Worm (Caenorhabditis elegans) whole organism, L1 larva: ENCODE measurements around the gene arle-14.

Source experiments
- C16A3.4 ChIP-seq: fragments of 150-350 bp; optimal IDR thresholded peaks from 2 replicates; lab custom pipeline; 2014; ENCODE audit warnings: missing biosample characterization, missing genetic modification characterization
- aha-1 ChIP-seq: fragments of 150-350 bp; optimal IDR thresholded peaks from 2 replicates; lab custom pipeline; 2014; ENCODE audit warnings: missing biosample characterization, missing genetic modification characterization
- aly-2 ChIP-seq: fragments of 150-350 bp; optimal IDR thresholded peaks from 2 replicates; lab custom pipeline; 2014; ENCODE audit warnings: missing biosample characterization, missing genetic modification characterization
- ama-1 ChIP-seq: fragments of 150-350 bp; optimal IDR thresholded peaks from 2 replicates; lab custom pipeline; 2014
- blmp-1 ChIP-seq: fragments of 150-350 bp; optimal IDR thresholded peaks from 2 replicates; lab custom pipeline; 2014; ENCODE audit warnings: missing biosample characterization, missing genetic modification characterization
- ceh-8 ChIP-seq: fragments of 200-800 bp; sonication (Bioruptor generic); optimal IDR thresholded peaks from 2 replicates; lab custom pipeline; 2018; ENCODE audit warnings: mild to moderate bottlenecking, missing genetic modification characterization, moderate library complexity, missing compliant biosample characterization
- ceh-82 ChIP-seq, 3 experiments: fragments of 150-350 bp in 1 of 3; sonication (generic microtip) in 2 of 3; optimal IDR thresholded peaks; 2 replicates each; lab custom pipeline; 2014 to 2017; ENCODE audit warnings: missing biosample characterization in 3 of 3, missing genetic modification characterization in 3 of 3
- ceh-88 ChIP-seq: fragments of 200-800 bp; sonication (Bioruptor generic); IDR thresholded peaks from 2 replicates; pipeline ENCODE4 v1.3.6; 2022; ENCODE audit warnings: missing genetic modification characterization, missing compliant biosample characterization
- dpl-1 ChIP-seq, 3 experiments: fragments of 150-350 bp in 2 of 3; sonication (generic microtip) in 1 of 3; optimal IDR thresholded peaks; 2 replicates each; lab custom pipeline; 2014 to 2017; ENCODE audit warnings: missing biosample characterization in 3 of 3, missing genetic modification characterization in 3 of 3, missing genetic modification reagents in 3 of 3
- efl-1 ChIP-seq, 4 experiments: fragments of 150-350 bp; optimal IDR thresholded peaks in 3 of 4; peaks in 1 of 4; 1 replicate in 1 of 4; 2 replicates in 3 of 4; lab custom pipeline; 2014; ENCODE audit warnings: missing biosample characterization in 2 of 4, missing genetic modification characterization in 2 of 4, missing genetic modification reagents in 2 of 4
- egl-13 ChIP-seq: sonication (generic microtip); optimal IDR thresholded peaks from 2 replicates; lab custom pipeline; 2016; ENCODE audit warnings: missing genotype, missing genetic modification reagents, missing genetic modification characterization, missing compliant biosample characterization
- egl-27 ChIP-seq, 2 experiments: fragments of 150-350 bp in 1 of 2; sonication (generic microtip); optimal IDR thresholded peaks; 3 replicates each; lab custom pipeline; 2017 to 2018; ENCODE audit warnings: missing biosample characterization in 2 of 2, missing genetic modification characterization in 2 of 2, missing genetic modification reagents in 2 of 2
- elt-3 ChIP-seq, 6 experiments: fragments of 150-350 bp in 1 of 6; sonication (generic microtip); optimal IDR thresholded peaks; 2 replicates each; lab custom pipeline; 2017 to 2018; ENCODE audit warnings: missing biosample characterization in 6 of 6, missing genetic modification characterization in 6 of 6, inconsistent platforms in 1 of 6
- fkh-10 ChIP-seq: sonication (generic microtip); optimal IDR thresholded peaks from 2 replicates; lab custom pipeline; 2017; ENCODE audit warnings: missing biosample characterization, missing genetic modification reagents, missing genetic modification characterization
- fkh-4 ChIP-seq: sonication (generic microtip); optimal IDR thresholded peaks from 2 replicates; lab custom pipeline; 2016; ENCODE audit warnings: missing compliant biosample characterization, missing genetic modification characterization, borderline replicate concordance
- fkh-8 ChIP-seq: sonication (generic microtip); optimal IDR thresholded peaks from 2 replicates; lab custom pipeline; 2016; ENCODE audit warnings: mild to moderate bottlenecking, missing genetic modification characterization, missing compliant biosample characterization
- hlh-4 ChIP-seq: sonication (generic microtip); optimal IDR thresholded peaks from 2 replicates; lab custom pipeline; 2016; ENCODE audit warnings: mild to moderate bottlenecking, missing genetic modification characterization, missing compliant biosample characterization
- isw-1 ChIP-seq: fragments of 200-800 bp; sonication (Bioruptor generic); IDR thresholded peaks from 2 replicates; pipeline ENCODE4 v1.3.6; 2022; ENCODE audit warnings: missing genetic modification characterization, missing compliant biosample characterization
- lin-15B ChIP-seq: fragments of 150-350 bp; sonication (generic microtip); optimal IDR thresholded peaks from 3 replicates; lab custom pipeline; 2014; ENCODE audit warnings: missing biosample characterization, missing genetic modification characterization
- lin-35 ChIP-seq, 2 experiments: fragments of 150-350 bp; optimal IDR thresholded peaks; 2 replicates each; lab custom pipeline; 2014; ENCODE audit warnings: missing biosample characterization in 2 of 2, missing genetic modification characterization in 2 of 2, missing genetic modification reagents in 2 of 2
- lsy-2 ChIP-seq, 2 experiments: fragments of 150-350 bp; optimal IDR thresholded peaks; 2 replicates each; lab custom pipeline; 2014; ENCODE audit warnings: missing biosample characterization in 2 of 2, missing genetic modification characterization in 2 of 2
- mab-9 ChIP-seq: fragments of 200-800 bp; sonication (Bioruptor generic); IDR thresholded peaks from 2 replicates; pipeline ENCODE4 v1.3.6; 2022; ENCODE audit warnings: missing genetic modification reagents, missing genetic modification characterization, missing compliant biosample characterization
- mdl-1 ChIP-seq, 2 experiments: fragments of 150-350 bp; optimal IDR thresholded peaks; 2 replicates each; lab custom pipeline; 2014 to 2017; ENCODE audit warnings: missing biosample characterization in 2 of 2, missing genetic modification characterization in 2 of 2, inconsistent platforms in 1 of 2
- mep-1 ChIP-seq: fragments of 150-350 bp; optimal IDR thresholded peaks from 2 replicates; lab custom pipeline; 2014; ENCODE audit warnings: missing biosample characterization, missing genetic modification characterization
- nhr-20 ChIP-seq: sonication (generic microtip); optimal IDR thresholded peaks from 2 replicates; lab custom pipeline; 2016; ENCODE audit warnings: mild to moderate bottlenecking, missing genetic modification characterization, missing compliant biosample characterization
- nhr-71 ChIP-seq: sonication (generic microtip); optimal IDR thresholded peaks from 2 replicates; lab custom pipeline; 2016; ENCODE audit warnings: mild to moderate bottlenecking, missing genetic modification characterization, moderate library complexity, missing compliant biosample characterization
- nhr-85 ChIP-seq: sonication (generic microtip); peaks from one replicate; lab custom pipeline; 2016; ENCODE audit warnings: missing genetic modification characterization, inconsistent platforms, missing compliant biosample characterization
- rnt-1 ChIP-seq: sonication (generic microtip); optimal IDR thresholded peaks from 2 replicates; lab custom pipeline; 2016; ENCODE audit warnings: mild to moderate bottlenecking, missing genetic modification characterization, moderate library complexity, missing compliant biosample characterization
- snpc-4 ChIP-seq: fragments of 150-350 bp; optimal IDR thresholded peaks from 2 replicates; lab custom pipeline; 2014; ENCODE audit warnings: missing biosample characterization, missing genetic modification characterization
- snu-23 ChIP-seq: sonication (generic microtip); optimal IDR thresholded peaks from 2 replicates; lab custom pipeline; 2016; ENCODE audit warnings: missing genetic modification characterization, missing compliant biosample characterization
- sox-4 ChIP-seq: sonication (generic microtip); optimal IDR thresholded peaks from 2 replicates; lab custom pipeline; 2016; ENCODE audit warnings: missing genetic modification characterization, missing compliant biosample characterization
- sup-37 ChIP-seq: fragments of 200-800 bp; sonication (Bioruptor generic); optimal IDR thresholded peaks from 2 replicates; lab custom pipeline; 2018; ENCODE audit warnings: mild to moderate bottlenecking, missing genetic modification characterization, missing compliant biosample characterization
- tbx-2 ChIP-seq: sonication (generic microtip); optimal IDR thresholded peaks from 2 replicates; lab custom pipeline; 2016; ENCODE audit warnings: missing genetic modification characterization, missing compliant biosample characterization
- tlp-1 ChIP-seq: fragments of 150-350 bp; optimal IDR thresholded peaks from 2 replicates; lab custom pipeline; 2014; ENCODE audit warnings: missing biosample characterization, missing genetic modification characterization
- vab-15 ChIP-seq: sonication (generic microtip); optimal IDR thresholded peaks from 2 replicates; lab custom pipeline; 2017; ENCODE audit warnings: missing genotype, mild to moderate bottlenecking, missing genetic modification characterization, missing compliant biosample characterization
- xbp-1 ChIP-seq: sonication (generic microtip); optimal IDR thresholded peaks from 2 replicates; lab custom pipeline; 2016; ENCODE audit warnings: missing genetic modification characterization, missing compliant biosample characterization
- zag-1 ChIP-seq: fragments of 150-350 bp; optimal IDR thresholded peaks from 2 replicates; lab custom pipeline; 2014; ENCODE audit warnings: missing biosample characterization, missing genetic modification characterization
- zip-4 ChIP-seq: fragments of 200-800 bp; sonication (Bioruptor generic); optimal IDR thresholded peaks from 2 replicates; lab custom pipeline; 2018; ENCODE audit warnings: mild to moderate bottlenecking, missing genetic modification characterization, moderate library complexity, missing compliant biosample characterization
- ztf-4 ChIP-seq: fragments of 150-350 bp; optimal IDR thresholded peaks from 2 replicates; lab custom pipeline; 2014; ENCODE audit warnings: missing biosample characterization, missing genetic modification characterization

Gene arle-14

ce11 chrIII:5697266-5697665 lies 4.6 kb downstream of the arle-14 start, which contains the start of gene B0336.7:
B0336.7 (minus strand) TSS chrIII:5697366.
- TF ChIP-seq sox-4 (tag; lab: Kevin White, UChicago) (no peak), egl-13 (tag; lab: Kevin White, UChicago) (no peak), ztf-4 (tag; lab: Kevin White, UChicago) (no peak), mab-9 (GFP tag; lab: Robert Waterston, UW) (no peak), fkh-4 (tag; lab: Kevin White, UChicago) (no peak), vab-15 (tag; lab: Kevin White, UChicago) (no peak), tbx-2 (no peak), ceh-88 (GFP tag; lab: Robert Waterston, UW) (no peak), aha-1 (tag; lab: Kevin White, UChicago) (no peak), zag-1 (tag; lab: Kevin White, UChicago) (no peak), xbp-1 (no peak), isw-1 (GFP tag; lab: Robert Waterston, UW) (no peak), ceh-8 (GFP tag; lab: Kevin White, UChicago) (no peak), C16A3.4 (tag; lab: Kevin White, UChicago) (no peak), hlh-4 (tag; lab: Kevin White, UChicago) (no peak), ama-1 (no peak), lsy-2 (tag; optimal IDR thresholded peaks at IDR 0.05; lab: Kevin White, UChicago) (no peak)

ce11 chrIII:5697963-5698730 lies 5.4 kb downstream of the arle-14 start, which contains the start of the genes lgg-3 and rgs-5:
lgg-3 (minus strand) TSS chrIII:5698013.
rgs-5 (plus strand) TSS chrIII:5698555.
- TF ChIP-seq C16A3.4 (tag; lab: Kevin White, UChicago), result peak; percentile 27
- no peak for TF ChIP-seq egl-27 (tag; optimal IDR thresholded peaks at IDR 0.05; lab: Kevin White, UChicago)
- no peak for TF ChIP-seq snpc-4 (tag; lab: Kevin White, UChicago)
- peak; percentile 34 for TF ChIP-seq rnt-1 (tag; lab: Kevin White, UChicago)
- peak; percentile 30 for TF ChIP-seq snu-23 (GFP tag; lab: Kevin White, UChicago)
- TF ChIP-seq mdl-1 (tag; optimal IDR thresholded peaks at IDR 0.05; lab: Kevin White, UChicago), result peak in 1 of 2 experiments; percentile 8
- peak; percentile 1 for TF ChIP-seq fkh-8 (tag; lab: Kevin White, UChicago)
- peak; percentile 15 for TF ChIP-seq mep-1 (tag; lab: Kevin White, UChicago)
- TF ChIP-seq lsy-2 (tag; optimal IDR thresholded peaks at IDR 0.05; lab: Kevin White, UChicago), result peak; percentile 30 to 62
- no peak for TF ChIP-seq ceh-8 (GFP tag; lab: Kevin White, UChicago)
- no peak for TF ChIP-seq zip-4 (GFP tag; lab: Kevin White, UChicago)
- peak in 1 of 6 experiments; percentile 28 for TF ChIP-seq elt-3 (tag; optimal IDR thresholded peaks at IDR 0.05; lab: Kevin White, UChicago)
- TF ChIP-seq tlp-1 (tag; lab: Kevin White, UChicago), result no peak
- peak; percentile 18 for TF ChIP-seq lin-15B (tag; lab: Kevin White, UChicago)
- TF ChIP-seq ceh-82 (tag; optimal IDR thresholded peaks at IDR 0.05; lab: Kevin White, UChicago), result peak in 1 of 3 experiments; percentile 34
- TF ChIP-seq sup-37, result no peak
- TF ChIP-seq fkh-10, result no peak
- TF ChIP-seq efl-1 (optimal IDR thresholded peaks at IDR 0.05; lab: Kevin White, UChicago), result peak; percentile 50 to 70
- TF ChIP-seq efl-1 (GFP tag; optimal IDR thresholded peaks at IDR 0.05 in 1 of 2; lab: Kevin White, UChicago), result peak; percentile 47 to 93
- peak; percentile 20 for TF ChIP-seq blmp-1 (tag; lab: Kevin White, UChicago)
- peak; percentile 17 for TF ChIP-seq nhr-85 (tag; lab: Kevin White, UChicago)
- peak; percentile 46 for TF ChIP-seq nhr-71 (tag; lab: Kevin White, UChicago)
- peak; percentile 14 to 64 (median 48) for TF ChIP-seq dpl-1 (GFP tag; optimal IDR thresholded peaks at IDR 0.05; lab: Kevin White, UChicago)
- peak; percentile 3 for TF ChIP-seq nhr-20 (tag; lab: Kevin White, UChicago)
- TF ChIP-seq lin-35 (GFP tag; optimal IDR thresholded peaks at IDR 0.05; lab: Kevin White, UChicago), result peak; percentile 10 to 70
- TF ChIP-seq aly-2 (tag; lab: Kevin White, UChicago), result no peak
